Fruit fly (Drosophila melanogaster): ENCODE measurements around the gene CG32074.
A peak's percentile ranks its signal among the peaks of the same experiment; 100 is the strongest.

Gene CG32074

DNA sequence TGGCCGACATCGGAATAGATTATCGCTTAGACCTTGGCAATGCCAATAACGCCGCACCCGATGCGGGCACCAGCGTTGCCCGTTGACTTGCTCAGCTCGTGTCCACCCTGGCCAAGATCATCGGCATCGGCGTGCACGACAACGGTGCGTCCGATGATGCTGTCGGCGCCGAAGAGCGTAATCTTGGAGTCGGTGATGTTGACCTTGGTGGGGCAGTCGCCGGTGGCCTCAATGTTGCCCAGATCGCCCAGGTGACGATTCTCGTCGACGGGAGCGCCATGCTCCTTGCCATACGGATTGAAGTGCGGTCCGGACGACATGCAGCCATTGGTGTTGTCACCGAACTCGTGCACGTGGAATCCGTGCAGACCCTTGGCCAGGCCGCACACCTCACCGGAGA is 19.7 kb downstream of the CG32074 start:
- TF ChIP-seq Snoo (tag; optimal IDR thresholded peaks at IDR 0.05) = no peak
- TF ChIP-seq CG10348 (GFP tag; IDR thresholded peaks at IDR 0.05) = no peak
- no peak for TF ChIP-seq CG9948 (tag; optimal IDR thresholded peaks at IDR 0.05)
- no peak for TF ChIP-seq CG17806 (tag; optimal IDR thresholded peaks at IDR 0.05)
- TF ChIP-seq CG14655 (GFP tag; optimal IDR thresholded peaks at IDR 0.05) = no peak
- TF ChIP-seq rn (GFP tag; IDR thresholded peaks at IDR 0.05) = peak; percentile 46; the same call in 1 of the 2 replicates
- TF ChIP-seq CG8159 (tag; optimal IDR thresholded peaks at IDR 0.05) = no peak
- TF ChIP-seq CG15710 (tag; optimal IDR thresholded peaks at IDR 0.05) = no peak
- no peak for TF ChIP-seq CG4496 (GFP tag; IDR thresholded peaks at IDR 0.05)

DNA sequence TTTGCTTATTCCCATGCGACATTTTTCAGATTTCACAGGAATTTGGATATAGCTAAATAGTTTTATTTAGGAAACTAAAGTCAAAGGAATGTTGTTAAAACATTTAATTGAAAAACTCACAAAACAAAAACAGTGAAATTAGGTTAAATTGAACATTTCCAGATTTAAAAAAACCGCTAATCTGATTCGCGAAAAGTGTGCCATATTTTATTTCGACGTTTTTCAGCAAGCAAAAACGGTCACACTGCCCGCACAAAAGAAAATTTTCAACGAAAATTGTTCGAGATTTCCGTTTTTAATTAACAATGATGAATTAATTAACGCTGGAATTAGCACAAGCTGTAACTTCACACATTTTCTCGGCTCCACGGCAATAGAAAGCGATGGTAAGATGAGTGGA is 22.7 kb downstream of the CG32074 start, which contains the start of the genes CG34012 and emei:
TSS of gene CG34012 (minus strand) at position 52 of the 400 bp plus-strand sequence.
TSS of gene emei (plus strand) at position 237 of the 400 bp plus-strand sequence.
- TF ChIP-seq CG9948 (tag; optimal IDR thresholded peaks at IDR 0.05) = no peak
- TF ChIP-seq CG15710 (tag; optimal IDR thresholded peaks at IDR 0.05) = no peak
- TF ChIP-seq CG14655 (GFP tag; optimal IDR thresholded peaks at IDR 0.05) = no peak
- TF ChIP-seq CG13204 (GFP tag; optimal IDR thresholded peaks at IDR 0.05) = no peak
- no peak for TF ChIP-seq CG12605 (GFP tag; IDR thresholded peaks at IDR 0.05)
- no peak for TF ChIP-seq EcR (GFP tag; optimal IDR thresholded peaks at IDR 0.05)
- TF ChIP-seq Snoo (tag; optimal IDR thresholded peaks at IDR 0.05) = no peak
- no peak for TF ChIP-seq CG34367 (tag; optimal IDR thresholded peaks at IDR 0.05)

DNA sequence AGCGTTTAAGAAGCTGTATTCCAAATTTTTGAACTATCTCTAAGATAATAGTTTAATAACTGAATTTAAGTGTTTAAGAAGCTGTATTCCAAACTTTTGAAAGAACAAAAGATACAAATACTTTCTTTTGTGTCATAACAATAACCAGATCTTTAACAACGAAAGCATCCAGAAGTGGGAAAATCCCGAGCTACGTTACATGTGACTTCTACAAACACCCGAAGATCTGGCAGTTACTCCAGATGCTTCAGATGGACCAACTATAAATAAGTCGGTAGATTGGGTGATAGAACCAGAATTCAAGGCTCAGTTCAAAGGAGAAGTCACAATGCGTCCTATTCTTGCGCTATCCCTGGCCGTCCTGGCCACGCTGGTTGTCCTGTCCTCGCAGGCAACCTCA is 24.2 kb downstream of the CG32074 start, which contains the start of gene CG12522:
TSS of gene CG12522 (plus strand) at position 301 of the 400 bp plus-strand sequence.
- no peak for TF ChIP-seq D1 (tag; optimal IDR thresholded peaks at IDR 0.05)
- TF ChIP-seq fd96Ca (GFP tag; IDR thresholded peaks at IDR 0.05) = no peak
- no peak for TF ChIP-seq CG4496 (GFP tag; IDR thresholded peaks at IDR 0.05)
- TF ChIP-seq CG8301 (tag; optimal IDR thresholded peaks at IDR 0.05) = no peak

DNA sequence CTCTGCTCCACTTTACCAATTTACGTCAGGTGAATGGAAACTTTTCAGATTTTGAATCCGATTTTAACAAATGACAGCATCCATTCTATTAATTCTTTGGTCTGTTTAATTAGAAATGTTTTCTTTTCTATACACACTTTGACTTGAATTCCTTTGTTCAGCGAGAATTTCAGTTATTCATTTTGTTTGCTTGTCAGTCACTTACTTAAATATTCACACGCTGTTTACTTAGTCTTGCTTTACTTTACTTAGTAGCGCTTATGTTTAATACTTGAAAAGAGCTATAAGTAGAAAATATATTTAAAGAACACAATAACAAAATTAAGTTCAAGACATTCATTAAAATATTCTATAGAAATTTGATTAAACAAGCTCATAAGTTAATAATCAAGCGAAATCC is 24.7 kb downstream of the CG32074 start, which contains the start of gene CG32073:
TSS of gene CG32073 (minus strand) at position 151 of the 400 bp plus-strand sequence.
- no peak for TF ChIP-seq CG32121 (GFP tag; IDR thresholded peaks at IDR 0.05)
- no peak for TF ChIP-seq Snoo (tag; optimal IDR thresholded peaks at IDR 0.05)
- TF ChIP-seq Ets98B (GFP tag; IDR thresholded peaks at IDR 0.05) = no peak
- TF ChIP-seq CG8159 (tag; optimal IDR thresholded peaks at IDR 0.05) = no peak
- no peak for TF ChIP-seq CG4496 (GFP tag; IDR thresholded peaks at IDR 0.05)
- no peak for TF ChIP-seq CG9948 (tag; optimal IDR thresholded peaks at IDR 0.05)
- no peak for TF ChIP-seq CG14655 (GFP tag; optimal IDR thresholded peaks at IDR 0.05)
- no peak for TF ChIP-seq Pif1B (GFP tag; optimal IDR thresholded peaks at IDR 0.05)
- TF ChIP-seq CG10348 (GFP tag; IDR thresholded peaks at IDR 0.05) = no peak
- no peak for TF ChIP-seq fd96Ca (GFP tag; IDR thresholded peaks at IDR 0.05)
- TF ChIP-seq CG13204 (GFP tag; optimal IDR thresholded peaks at IDR 0.05) = no peak
- TF ChIP-seq CG15710 (tag; optimal IDR thresholded peaks at IDR 0.05) = no peak
- no peak for TF ChIP-seq rn (GFP tag; IDR thresholded peaks at IDR 0.05)
- no peak for TF ChIP-seq Pif1A (GFP tag; optimal IDR thresholded peaks at IDR 0.05)
- no peak for TF ChIP-seq CG12605 (GFP tag; IDR thresholded peaks at IDR 0.05)

DNA sequence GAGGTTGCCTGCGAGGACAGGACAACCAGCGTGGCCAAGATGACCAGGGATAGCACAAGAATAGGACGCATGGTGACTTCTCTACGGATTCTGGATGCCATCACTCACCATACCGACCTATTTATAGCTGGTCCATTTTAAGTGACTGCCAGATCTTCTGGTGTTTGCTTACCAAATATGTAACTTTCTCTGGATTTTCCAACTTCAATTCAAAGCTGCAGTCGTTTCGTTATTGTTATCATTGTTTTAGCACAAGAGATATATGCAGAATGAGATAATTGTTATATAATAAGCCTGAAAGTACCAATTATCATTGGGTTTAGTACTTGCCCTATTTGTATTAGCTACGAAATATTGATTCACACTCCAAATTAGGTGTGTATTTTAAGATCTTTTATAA is 28.3 kb downstream of the CG32074 start, which contains the start of gene CG32071:
TSS of gene CG32071 (minus strand) at position 101 of the 400 bp plus-strand sequence.
- TF ChIP-seq CG8301 (tag; optimal IDR thresholded peaks at IDR 0.05) (no peak), CG4496 (GFP tag; IDR thresholded peaks at IDR 0.05) (no peak), fd96Ca (GFP tag; IDR thresholded peaks at IDR 0.05) (no peak), Pif1A (GFP tag; optimal IDR thresholded peaks at IDR 0.05) (no peak), CG34367 (tag; optimal IDR thresholded peaks at IDR 0.05) (no peak), CG17806 (tag; optimal IDR thresholded peaks at IDR 0.05) (no peak), CG14655 (GFP tag; optimal IDR thresholded peaks at IDR 0.05) (no peak)

DNA sequence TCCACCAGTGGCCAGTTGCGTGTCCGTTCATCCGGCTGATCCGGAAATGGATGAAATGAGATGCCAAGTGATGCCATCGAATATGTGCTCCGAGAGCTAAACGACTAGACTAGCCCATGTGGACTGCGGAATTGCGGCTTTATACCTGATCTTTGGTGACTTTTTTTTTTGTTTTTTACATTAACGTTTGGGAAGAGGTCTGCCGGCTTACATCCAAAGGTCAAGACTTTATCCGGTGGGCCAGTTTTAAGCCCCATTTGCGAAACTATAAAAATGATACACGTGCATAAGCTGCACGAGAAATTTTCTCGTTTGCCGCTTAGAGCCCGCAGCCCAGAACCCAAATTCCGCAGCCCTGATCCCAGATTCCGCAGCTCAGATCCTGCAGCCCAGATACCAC is 29.2 kb downstream of the CG32074 start, which contains the start of gene Elo68alpha:
TSS of gene Elo68alpha (minus strand) at position 101 of the 400 bp plus-strand sequence.
- no peak for TF ChIP-seq CG14655 (GFP tag; optimal IDR thresholded peaks at IDR 0.05)
- TF ChIP-seq fd96Ca (GFP tag; IDR thresholded peaks at IDR 0.05) = no peak
- TF ChIP-seq rn (GFP tag; IDR thresholded peaks at IDR 0.05) = no peak
- TF ChIP-seq CG12605 (GFP tag; IDR thresholded peaks at IDR 0.05) = no peak
- TF ChIP-seq CG17806 (tag; optimal IDR thresholded peaks at IDR 0.05) = no peak
- no peak for TF ChIP-seq CG9948 (tag; optimal IDR thresholded peaks at IDR 0.05)

DNA sequence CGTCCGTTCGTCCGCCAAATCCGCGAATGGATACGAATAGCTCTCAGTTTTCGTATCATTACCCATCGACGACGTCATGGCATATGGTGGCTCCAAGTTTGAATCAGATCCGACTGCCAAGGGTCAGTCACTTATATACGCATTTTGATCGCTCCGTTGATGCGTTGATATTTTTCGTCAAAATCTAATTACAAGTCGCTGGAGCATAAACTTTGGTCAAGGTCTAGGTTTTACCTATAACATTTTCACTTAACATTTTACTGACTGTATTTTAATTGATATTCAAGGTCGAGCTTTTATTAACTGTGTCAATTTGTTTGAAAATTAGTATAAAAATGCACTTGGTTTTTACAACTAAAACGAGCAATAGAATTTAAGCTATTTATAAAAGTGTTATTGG is 30.5 kb downstream of the CG32074 start, which contains the start of gene Elo68beta:
TSS of gene Elo68beta (minus strand) at position 101 of the 400 bp plus-strand sequence.
- no peak for TF ChIP-seq Pif1B (GFP tag; optimal IDR thresholded peaks at IDR 0.05)
- TF ChIP-seq Pif1A (GFP tag; optimal IDR thresholded peaks at IDR 0.05) = no peak
- no peak for TF ChIP-seq CG8159 (tag; optimal IDR thresholded peaks at IDR 0.05)
- no peak for TF ChIP-seq CG13204 (GFP tag; optimal IDR thresholded peaks at IDR 0.05)
- TF ChIP-seq EcR (GFP tag; optimal IDR thresholded peaks at IDR 0.05) = no peak
- TF ChIP-seq rn (GFP tag; IDR thresholded peaks at IDR 0.05) = no peak
- no peak for TF ChIP-seq CG17806 (tag; optimal IDR thresholded peaks at IDR 0.05)

Data from whole organism, pupa.